Fruit fly (Drosophila melanogaster) whole organism, embryonic: Measurements from ENCODE around the gene lectin-28C.

Source experiments
- BEAF-32 ChIP-seq: fragments of 200-800 bp; sonication (Bioruptor generic); optimal IDR thresholded peaks from 3 replicates; lab custom pipeline; 2017; ENCODE audit warnings: missing biosample characterization, missing genetic modification characterization, mild to moderate bottlenecking, moderate library complexity, missing genetic modification reagents
- Bgb ChIP-seq: fragments of 200-800 bp; sonication (Bioruptor generic); IDR thresholded peaks from 2 replicates; pipeline ENCODE4 v1.3.6; 2022; ENCODE audit warnings: missing biosample characterization, missing genetic modification characterization; ENCODE audit not compliant: partially characterized antibody
- CG10959 ChIP-seq: fragments of 200-800 bp; sonication (Bioruptor generic); IDR thresholded peaks from 2 replicates; pipeline ENCODE4 v1.3.6; 2022; ENCODE audit warnings: missing biosample characterization, missing genetic modification characterization
- CG12299 ChIP-seq: fragments of 200-800 bp; sonication (Bioruptor generic); optimal IDR thresholded peaks from 2 replicates; lab custom pipeline; 2018; ENCODE audit warnings: missing biosample characterization, mild to moderate bottlenecking, missing genetic modification characterization
- CG12769 ChIP-seq: fragments of 200-800 bp; sonication (Bioruptor generic); optimal IDR thresholded peaks from 2 replicates; lab custom pipeline; 2019; ENCODE audit warnings: missing biosample characterization, mild to moderate bottlenecking, missing genetic modification characterization, moderate library complexity
- CG13287 ChIP-seq: fragments of 200-800 bp; sonication (Bioruptor generic); IDR thresholded peaks from 2 replicates; pipeline ENCODE4 v1.3.6; 2022; ENCODE audit warnings: missing biosample characterization, missing genetic modification characterization; ENCODE audit not compliant: partially characterized antibody
- CG14710 ChIP-seq: fragments of 200-800 bp; sonication (Bioruptor generic); optimal IDR thresholded peaks from 3 replicates; lab custom pipeline; 2019; ENCODE audit warnings: missing biosample characterization, mild to moderate bottlenecking, missing genetic modification characterization, moderate library complexity
- CG14860 ChIP-seq: fragments of 200-800 bp; sonication (Bioruptor generic); IDR thresholded peaks from 3 replicates; pipeline ENCODE4 v1.3.6; 2022; ENCODE audit warnings: missing biosample characterization, missing genetic modification characterization; ENCODE audit not compliant: partially characterized antibody
- CG1603 ChIP-seq: fragments of 200-800 bp; sonication (Bioruptor generic); optimal IDR thresholded peaks from 2 replicates; lab custom pipeline; 2019; ENCODE audit warnings: missing biosample characterization, mild to moderate bottlenecking, missing genetic modification characterization, moderate library complexity
- CG34224 ChIP-seq: fragments of 200-800 bp; sonication (Bioruptor generic); IDR thresholded peaks from 3 replicates; pipeline ENCODE4 v1.3.6; 2022; ENCODE audit warnings: missing biosample characterization, missing genetic modification characterization; ENCODE audit not compliant: partially characterized antibody
- CG34422 ChIP-seq: fragments of 200-800 bp; sonication (Bioruptor generic); IDR thresholded peaks from 3 replicates; pipeline ENCODE4 v1.3.6; 2022; ENCODE audit warnings: missing biosample characterization, missing genetic modification characterization
- CG4617 ChIP-seq: fragments of 200-800 bp; sonication (Bioruptor generic); optimal IDR thresholded peaks from 3 replicates; lab custom pipeline; 2016; ENCODE audit warnings: missing biosample characterization, missing genetic modification characterization, borderline replicate concordance
- CG6791 ChIP-seq: fragments of 200-800 bp; sonication (Bioruptor generic); IDR thresholded peaks from 3 replicates; pipeline ENCODE4 v1.3.6; 2022; ENCODE audit warnings: missing biosample characterization, missing genetic modification characterization; ENCODE audit not compliant: partially characterized antibody
- CG7372 ChIP-seq: fragments of 200-800 bp; sonication (Bioruptor generic); IDR thresholded peaks from 2 replicates; pipeline ENCODE4 v1.3.6; 2022; ENCODE audit warnings: missing biosample characterization, missing genetic modification characterization
- CG7987 ChIP-seq: fragments of 200-800 bp; sonication (Bioruptor generic); optimal IDR thresholded peaks from 2 replicates; lab custom pipeline; 2018; ENCODE audit warnings: missing biosample characterization, mild to moderate bottlenecking, missing genetic modification characterization, moderate library complexity
- CG8924 ChIP-seq: fragments of 200-800 bp; optimal IDR thresholded peaks from 3 replicates; lab custom pipeline; 2019; ENCODE audit warnings: missing biosample characterization, mild to moderate bottlenecking, missing genetic modification characterization, moderate library complexity
- CHES-1-like ChIP-seq: fragments of 200-800 bp; sonication (Bioruptor generic); optimal IDR thresholded peaks from 2 replicates; lab custom pipeline; 2016; ENCODE audit warnings: missing biosample characterization, missing genetic modification characterization
- Dp ChIP-seq: fragments of 200-800 bp; sonication (Bioruptor generic); optimal IDR thresholded peaks from 2 replicates; lab custom pipeline; 2018; ENCODE audit warnings: missing biosample characterization, mild to moderate bottlenecking, missing genetic modification characterization, moderate library complexity
- E2f2 ChIP-seq: fragments of 200-800 bp; sonication (Bioruptor generic); IDR thresholded peaks from 2 replicates; pipeline ENCODE4 v1.3.6; 2022; ENCODE audit warnings: missing biosample characterization, missing genetic modification characterization
- Eip74EF ChIP-seq, 2 experiments: fragments of 200-800 bp in 1 of 2; fragments of >200 bp in 1 of 2; sonication (Bioruptor generic) in 1 of 2; optimal IDR thresholded peaks; 2 replicates each; lab custom pipeline; 2017 to 2019; ENCODE audit warnings: missing biosample characterization in 2 of 2, missing genetic modification characterization in 2 of 2, mild to moderate bottlenecking in 1 of 2, moderate library complexity in 1 of 2
- HmgZ ChIP-seq: fragments of 200-800 bp; sonication (Bioruptor generic); optimal IDR thresholded peaks from 2 replicates; lab custom pipeline; 2018; ENCODE audit warnings: missing biosample characterization, mild to moderate bottlenecking, missing genetic modification characterization
- MBD-R2 ChIP-seq: fragments of 200-800 bp; sonication (Bioruptor generic); IDR thresholded peaks from 2 replicates; pipeline ENCODE4 v1.3.6; 2022; ENCODE audit warnings: missing biosample characterization, missing genetic modification characterization
- MESR4 ChIP-seq: fragments of 200-800 bp; sonication (Bioruptor generic); optimal IDR thresholded peaks from 2 replicates; lab custom pipeline; 2018; ENCODE audit warnings: missing biosample characterization, mild to moderate bottlenecking, missing genetic modification characterization, moderate library complexity
- Med ChIP-seq: fragments of 200-800 bp; sonication (Bioruptor generic); peaks from one replicate; lab custom pipeline; 2016; ENCODE audit warnings: missing biosample characterization, missing genetic modification characterization, mild to moderate bottlenecking, inconsistent platforms, moderate library complexity
- Opbp ChIP-seq: fragments of 200-800 bp; sonication (Bioruptor generic); IDR thresholded peaks from 3 replicates; pipeline ENCODE4 v1.3.6; 2022; ENCODE audit warnings: missing biosample characterization, missing genetic modification characterization; ENCODE audit not compliant: partially characterized antibody
- Side ChIP-seq: fragments of 200-800 bp; sonication (Bioruptor generic); optimal IDR thresholded peaks from 2 replicates; lab custom pipeline; 2016; ENCODE audit warnings: missing biosample characterization, missing genetic modification characterization
- Spps ChIP-seq: fragments of 200-800 bp; sonication (Bioruptor generic); optimal IDR thresholded peaks from 2 replicates; lab custom pipeline; 2018; ENCODE audit warnings: missing biosample characterization, mild to moderate bottlenecking, missing genetic modification characterization
- Sry-δ ChIP-seq: fragments of 200-800 bp; sonication (Bioruptor generic); optimal IDR thresholded peaks from 2 replicates; lab custom pipeline; 2016; ENCODE audit warnings: missing biosample characterization, missing genetic modification characterization
- amos ChIP-seq: fragments of 200-800 bp; sonication (Bioruptor generic); IDR thresholded peaks from 2 replicates; pipeline ENCODE4 v1.3.6; 2022; ENCODE audit warnings: missing biosample characterization, missing genetic modification characterization; ENCODE audit not compliant: partially characterized antibody
- bbx ChIP-seq: fragments of 200-800 bp; sonication (Bioruptor generic); IDR thresholded peaks from 2 replicates; pipeline ENCODE4 v1.3.6; 2022; ENCODE audit warnings: missing biosample characterization, missing genetic modification characterization; ENCODE audit not compliant: partially characterized antibody
- bigmax ChIP-seq: fragments of 200-800 bp; sonication (Bioruptor generic); optimal IDR thresholded peaks from 2 replicates; lab custom pipeline; 2018; ENCODE audit warnings: missing biosample characterization, mild to moderate bottlenecking, missing genetic modification characterization
- chm ChIP-seq: fragments of 200-800 bp; sonication (Bioruptor generic); IDR thresholded peaks from 2 replicates; pipeline ENCODE4 v1.3.6; 2022; ENCODE audit warnings: missing biosample characterization, missing genetic modification characterization
- fd64A ChIP-seq: fragments of 200-800 bp; sonication (Bioruptor generic); optimal IDR thresholded peaks from 3 replicates; lab custom pipeline; 2018; ENCODE audit warnings: missing biosample characterization, mild to moderate bottlenecking, missing genetic modification characterization
- gfzf ChIP-seq: fragments of 200-800 bp; sonication (Bioruptor generic); optimal IDR thresholded peaks from 2 replicates; lab custom pipeline; 2016; ENCODE audit warnings: missing biosample characterization, mild to moderate bottlenecking, missing genetic modification characterization, moderate library complexity
- hb ChIP-seq: fragments of 200-800 bp; sonication (Bioruptor generic); IDR thresholded peaks from 3 replicates; pipeline ENCODE4 v1.3.6; 2022; ENCODE audit warnings: missing biosample characterization, missing genetic modification characterization; ENCODE audit not compliant: partially characterized antibody
- kay ChIP-seq: fragments of 200-800 bp; sonication (Bioruptor generic); optimal IDR thresholded peaks from 2 replicates; lab custom pipeline; 2016; ENCODE audit warnings: missing biosample characterization, missing genetic modification characterization
- nerfin-2 ChIP-seq: fragments of 200-800 bp; sonication (Bioruptor generic); IDR thresholded peaks from 2 replicates; pipeline ENCODE4 v1.3.6; 2022; ENCODE audit warnings: missing biosample characterization, missing genetic modification characterization; ENCODE audit not compliant: partially characterized antibody
- odd ChIP-seq: fragments of 200-800 bp; sonication (Bioruptor generic); optimal IDR thresholded peaks from 2 replicates; lab custom pipeline; 2017; ENCODE audit warnings: missing biosample characterization, mild to moderate bottlenecking, missing genetic modification characterization
- phol ChIP-seq: fragments of 200-800 bp; sonication (Bioruptor generic); optimal IDR thresholded peaks from 3 replicates; lab custom pipeline; 2018; ENCODE audit warnings: missing biosample characterization, mild to moderate bottlenecking, missing genetic modification characterization, moderate library complexity
- pita ChIP-seq: fragments of 200-800 bp; sonication (Bioruptor generic); optimal IDR thresholded peaks from 2 replicates; lab custom pipeline; 2017; ENCODE audit warnings: missing biosample characterization, mild to moderate bottlenecking, missing genetic modification characterization
- pzg ChIP-seq: fragments of 200-800 bp; sonication (Bioruptor generic); optimal IDR thresholded peaks from 3 replicates; lab custom pipeline; 2018; ENCODE audit warnings: missing biosample characterization, mild to moderate bottlenecking, missing genetic modification characterization, moderate library complexity
- slou ChIP-seq: fragments of 200-800 bp; sonication (Bioruptor generic); optimal IDR thresholded peaks from 3 replicates; lab custom pipeline; 2016; ENCODE audit warnings: missing biosample characterization, missing genetic modification characterization
- slp2 ChIP-seq: fragments of 200-800 bp; sonication (Bioruptor generic); optimal IDR thresholded peaks from 2 replicates; lab custom pipeline; 2016; ENCODE audit warnings: missing biosample characterization, missing genetic modification characterization
- sob ChIP-seq: fragments of 200-800 bp; sonication (Bioruptor generic); IDR thresholded peaks from 2 replicates; pipeline ENCODE4 v1.3.6; 2022; ENCODE audit warnings: missing biosample characterization, missing genetic modification characterization
- sqz ChIP-seq: fragments of 200-800 bp; sonication (Bioruptor generic); optimal IDR thresholded peaks from 3 replicates; lab custom pipeline; 2018; ENCODE audit warnings: missing biosample characterization, mild to moderate bottlenecking, missing genetic modification characterization
- stc ChIP-seq: fragments of 200-800 bp; sonication (Bioruptor generic); IDR thresholded peaks from 2 replicates; pipeline ENCODE4 v1.3.6; 2022; ENCODE audit warnings: missing biosample characterization, missing genetic modification characterization
- tio ChIP-seq: fragments of 200-800 bp; sonication (Bioruptor generic); optimal IDR thresholded peaks from 2 replicates; lab custom pipeline; 2017; ENCODE audit warnings: missing biosample characterization, missing genetic modification characterization, inconsistent platforms
- unc-4 ChIP-seq: fragments of 200-800 bp; sonication (Bioruptor generic); IDR thresholded peaks from 2 replicates; pipeline ENCODE4 v1.3.6; 2022; ENCODE audit warnings: missing biosample characterization, missing genetic modification characterization; ENCODE audit not compliant: partially characterized antibody
- vnd ChIP-seq: fragments of 200-800 bp; sonication (Bioruptor generic); IDR thresholded peaks from 3 replicates; pipeline ENCODE4 v1.3.6; 2022; ENCODE audit warnings: missing biosample characterization, missing genetic modification characterization; ENCODE audit not compliant: partially characterized antibody

The lectin-28C gene

DNA sequence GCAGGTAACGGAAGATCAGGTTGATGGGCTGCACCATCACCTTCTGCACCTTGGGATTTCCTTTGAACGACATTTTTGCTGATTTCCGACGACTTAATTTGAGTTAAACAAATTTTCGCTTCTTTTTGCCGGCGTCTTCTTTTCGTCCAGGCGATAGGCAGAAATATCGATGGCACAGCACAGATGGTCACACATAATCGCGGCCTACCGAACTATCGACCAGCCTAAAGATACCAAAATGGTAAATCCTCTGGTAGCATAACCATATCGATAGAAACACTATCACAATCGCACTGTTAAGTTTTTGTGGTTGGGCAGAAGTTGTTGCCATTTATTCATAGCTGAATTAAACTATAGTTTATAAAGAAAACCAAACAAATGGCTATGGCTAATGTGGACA, 28.4 kb downstream of the lectin-28C start, which contains the start of the genes SmE and CG34132 (continued):
- TF ChIP-seq tio (GFP tag; lab: Kevin White, UChicago), result no peak
- peak; percentile 30 for TF ChIP-seq phol (tag; lab: Kevin White, UChicago)
- peak; percentile 47 for TF ChIP-seq CG1603 (tag; lab: Kevin White, UChicago)
- no peak for TF ChIP-seq slp2 (GFP tag; lab: Kevin White, UChicago)
- no peak for TF ChIP-seq CG8924 (tag; lab: Kevin White, UChicago)
- TF ChIP-seq bigmax (GFP tag; lab: Kevin White, UChicago), result peak; percentile 67
- no peak for TF ChIP-seq CG7372 (GFP tag; lab: Robert Waterston, UW)
- TF ChIP-seq hb (GFP tag; lab: Robert Waterston, UW), result peak; percentile 97
- no peak for TF ChIP-seq kay (GFP tag; lab: Kevin White, UChicago)
- TF ChIP-seq MESR4 (GFP tag; lab: Kevin White, UChicago), result peak; percentile 66
- peak; percentile 56 for TF ChIP-seq Dp
- TF ChIP-seq stc, result no peak
- TF ChIP-seq chm (GFP tag; lab: Robert Waterston, UW), result no peak
- peak; percentile 84 for TF ChIP-seq MBD-R2
- peak; percentile 91 for TF ChIP-seq nerfin-2 (GFP tag; lab: Robert Waterston, UW)
- no peak for TF ChIP-seq odd (GFP tag; lab: Kevin White, UChicago)
- peak; percentile 98 for TF ChIP-seq Opbp (GFP tag; lab: Robert Waterston, UW)
- TF ChIP-seq Side, result no peak
- TF ChIP-seq amos (GFP tag; lab: Robert Waterston, UW), result peak; percentile 98
- peak; percentile 93 for TF ChIP-seq BEAF-32
- TF ChIP-seq slou (GFP tag; lab: Kevin White, UChicago), result no peak
- peak; percentile 98 for TF ChIP-seq Bgb (GFP tag; lab: Robert Waterston, UW)
- TF ChIP-seq CG14860 (GFP tag; lab: Robert Waterston, UW), result peak; percentile 91
- TF ChIP-seq CG14710 (tag; lab: Kevin White, UChicago), result peak; percentile 9
- TF ChIP-seq Med, result peak; percentile 2
- peak; percentile 70; the same call in 1 of the 3 replicates for TF ChIP-seq CG34422
- TF ChIP-seq Spps (tag; lab: Kevin White, UChicago), result no peak
- TF ChIP-seq CG13287, result peak; percentile 94
- TF ChIP-seq CG12299, result no peak
- peak; percentile 53 for TF ChIP-seq HmgZ (tag; lab: Kevin White, UChicago)
- TF ChIP-seq pzg (GFP tag; lab: Kevin White, UChicago), result peak; percentile 88
- TF ChIP-seq Eip74EF (GFP tag; optimal IDR thresholded peaks at IDR 0.05; lab: Kevin White, UChicago), result no peak
- peak; percentile 26 for TF ChIP-seq CG4617
- 0 out of 2 replicates have a peak, but pooled peaks have one; percentile 8 for TF ChIP-seq sob
- no peak for TF ChIP-seq pita (GFP tag; lab: Kevin White, UChicago)
- TF ChIP-seq CG12769 (tag; lab: Kevin White, UChicago), result no peak
- TF ChIP-seq vnd (GFP tag; lab: Robert Waterston, UW), result peak; percentile 95
- no peak for TF ChIP-seq sqz
- peak; percentile 98 for TF ChIP-seq bbx (GFP tag; lab: Robert Waterston, UW)
- no peak for TF ChIP-seq CG10959
- TF ChIP-seq CG7987 (GFP tag; lab: Kevin White, UChicago), result no peak
- peak; percentile 99 for TF ChIP-seq CG6791
- peak; percentile 92 for TF ChIP-seq unc-4 (GFP tag; lab: Robert Waterston, UW)
- TF ChIP-seq CHES-1-like (GFP tag; lab: Kevin White, UChicago), result peak; percentile 37
- TF ChIP-seq CG34224 (GFP tag; lab: Robert Waterston, UW), result peak; percentile 92
- peak; percentile 79 for TF ChIP-seq Sry-δ (GFP tag; lab: Kevin White, UChicago)
- TF ChIP-seq gfzf (GFP tag; lab: Kevin White, UChicago), result peak; percentile 57
- peak; percentile 66 for TF ChIP-seq E2f2
- no peak for TF ChIP-seq fd64A
